Fruit fly (Drosophila melanogaster) Kc167 (cell line): Measurements from ENCODE around the gene CG8563.

Experiments used
- Myc ChIP-seq: fragments of >200 bp; optimal IDR thresholded peaks from 2 replicates; lab custom pipeline; 2017; ENCODE audit warnings: missing external identifiers
- Sin3A ChIP-seq: fragments of >200 bp; optimal IDR thresholded peaks from 2 replicates; lab custom pipeline; 2018; ENCODE audit warnings: missing external identifiers
- h ChIP-seq: fragments of >200 bp; optimal IDR thresholded peaks from 3 replicates; lab custom pipeline; 2018; ENCODE audit warnings: missing external identifiers
- insv ChIP-seq: fragments of >200 bp; optimal IDR thresholded peaks from 3 replicates; lab custom pipeline; 2018; ENCODE audit warnings: missing external identifiers
- psq ChIP-seq: fragments of >200 bp; optimal IDR thresholded peaks from 2 replicates; lab custom pipeline; 2017; ENCODE audit warnings: missing external identifiers
- ttk ChIP-seq: sonication (Bioruptor generic); optimal IDR thresholded peaks from 2 replicates; lab custom pipeline; 2017; ENCODE audit warnings: missing external identifiers

DNA sequence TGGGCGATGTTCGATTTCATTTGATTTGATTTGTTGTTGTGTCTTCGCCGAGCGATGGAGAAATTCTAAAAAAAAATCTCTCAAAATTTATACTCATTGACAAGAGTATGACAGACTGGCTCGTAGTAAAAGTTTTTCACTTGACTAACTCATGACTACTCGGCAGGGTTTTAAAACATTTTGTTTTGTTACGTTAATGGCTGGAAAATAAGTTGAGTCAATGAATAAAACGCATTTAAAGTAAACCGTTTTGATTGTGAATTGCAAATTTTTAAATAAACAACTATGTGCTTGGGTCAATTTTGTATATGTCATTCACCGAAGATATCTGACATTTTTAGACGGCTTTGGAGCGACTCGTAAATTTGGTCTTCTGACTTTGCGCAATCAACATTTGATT lies 13.5 kb downstream of the CG8563 start, which contains the start of gene CG8560:
- no peak for TF ChIP-seq Myc (lab: Kevin White, UChicago)
- no peak for TF ChIP-seq psq
- no peak for TF ChIP-seq h
- no peak for TF ChIP-seq insv
- no peak for TF ChIP-seq Sin3A (lab: Kevin White, UChicago)
- no peak for TF ChIP-seq ttk (lab: Kevin White, UChicago)
